Fruit fly (Drosophila melanogaster) Kc167 (cell line): ENCODE measurements around the gene CG43078.

ENCODE experiments used
- Sin3A ChIP-seq: fragments of >200 bp; optimal IDR thresholded peaks from 2 replicates; lab custom pipeline; 2018; ENCODE audit warnings: missing external identifiers
- insv ChIP-seq: fragments of >200 bp; optimal IDR thresholded peaks from 3 replicates; lab custom pipeline; 2018; ENCODE audit warnings: missing external identifiers

dm6 chr3L:8633614-8634325 is 57.2 kb downstream of the CG43078 start, which contains the start of gene Cdc6:
- TF ChIP-seq insv (lab: Kevin White, UChicago) (no peak), Sin3A (lab: Kevin White, UChicago) (no peak)
